Fruit fly (Drosophila melanogaster): ENCODE results near the gene lqfR.
A peak's percentile ranks its signal among the peaks of the same experiment; 100 is the strongest.

lqfR gene

DNA sequence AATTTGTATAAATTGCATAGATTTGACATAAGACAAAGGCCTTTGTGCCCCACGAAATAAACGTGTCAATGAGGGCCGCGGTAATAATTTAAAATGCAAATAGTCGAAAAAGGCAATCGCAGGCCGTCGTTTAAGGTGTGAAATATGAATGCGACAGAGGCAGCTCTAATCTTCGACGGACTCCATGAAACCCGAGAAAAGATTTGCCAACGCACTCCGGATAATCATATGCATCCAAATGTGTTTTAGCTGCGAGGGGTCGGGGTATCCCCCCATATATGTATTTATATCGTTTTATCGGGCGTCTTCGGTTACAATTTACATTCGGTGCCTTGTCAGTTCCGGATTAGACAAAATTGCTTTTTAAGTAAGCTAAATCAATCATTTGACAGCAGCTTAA, 27.2 kb downstream of the lqfR start:
- TF ChIP-seq CG17801 (GFP tag; optimal IDR thresholded peaks at IDR 0.05; ENCODE audit: partially characterized antibody): no peak

DNA sequence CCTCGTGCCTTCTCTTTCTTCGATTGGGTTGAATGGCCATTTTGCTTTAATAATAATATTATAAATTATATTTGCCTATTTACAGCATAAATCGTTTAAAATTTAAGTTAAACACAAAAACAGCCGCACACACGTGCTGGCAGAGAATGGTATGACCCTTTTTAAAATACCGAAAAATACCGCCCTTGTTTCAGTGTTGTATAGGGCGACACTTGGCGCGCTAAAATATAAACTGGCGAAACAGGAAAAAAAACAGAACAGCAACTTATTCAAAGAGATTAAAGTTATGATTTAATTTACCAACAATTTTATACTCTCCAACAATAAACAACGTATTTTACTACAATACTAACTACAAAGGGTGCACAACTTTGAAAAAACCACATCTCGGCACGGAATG, 35.4 kb downstream of the lqfR start, which contains the start of gene CG12499:
TSS of gene CG12499 (minus strand) at position 95 of the 400 bp plus-strand sequence.
- no peak for TF ChIP-seq CG17801 (GFP tag; optimal IDR thresholded peaks at IDR 0.05; ENCODE audit: partially characterized antibody)

DNA sequence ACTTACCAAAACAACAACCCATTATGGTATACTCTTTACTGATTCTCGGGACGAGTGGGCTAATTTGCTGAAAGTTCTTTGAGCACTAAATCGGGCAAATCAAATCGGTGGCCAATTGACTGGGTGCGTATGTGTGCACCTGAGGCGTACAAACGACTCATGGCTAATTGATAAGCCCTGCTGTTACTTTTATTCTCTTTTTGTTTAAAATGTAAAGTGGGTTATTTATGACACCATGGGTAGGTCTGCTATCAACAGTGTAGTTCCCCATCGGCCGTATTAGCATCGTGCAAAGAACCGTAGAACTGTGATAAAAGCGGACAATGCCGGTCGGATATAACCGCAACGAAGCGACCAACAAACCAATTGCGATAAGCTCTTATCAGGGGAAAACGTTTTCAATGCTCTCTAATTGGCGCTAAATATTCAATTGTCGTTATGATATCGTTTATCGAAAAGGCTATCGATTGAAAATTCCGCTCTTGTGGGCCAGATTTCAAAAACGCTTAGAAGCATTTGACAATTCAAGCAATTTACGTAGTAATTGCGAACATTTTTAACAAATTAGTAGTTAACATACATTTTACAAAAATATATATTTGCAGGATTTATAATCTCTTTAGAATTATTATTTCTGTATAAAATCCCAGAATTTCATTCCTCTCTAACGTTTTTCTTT, 36.2 kb downstream of the lqfR start, which contains the start of gene CG34288:
TSS of gene CG34288 (minus strand) at position 69 of the 679 bp plus-strand sequence.
- TF ChIP-seq CG17801 (GFP tag; optimal IDR thresholded peaks at IDR 0.05; ENCODE audit: partially characterized antibody): no peak

DNA sequence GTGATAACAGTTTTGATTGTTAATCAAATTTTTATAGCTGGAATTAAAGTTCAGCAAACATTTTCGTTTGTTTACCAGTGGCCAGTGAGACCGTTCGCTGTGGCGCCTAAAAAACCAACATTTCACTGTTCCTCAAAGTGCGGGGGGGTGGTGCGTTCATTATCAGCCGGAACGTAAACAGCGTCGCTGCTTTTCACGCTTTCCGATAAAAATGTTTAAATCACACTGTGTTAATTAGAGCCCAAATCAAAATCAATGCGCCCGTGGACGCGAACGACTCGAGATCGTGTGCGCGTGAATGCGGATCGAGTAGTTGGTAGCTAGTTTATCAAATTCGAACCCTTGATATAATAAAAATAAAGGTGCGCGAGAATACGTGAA, 36.8 kb downstream of the lqfR start, which contains the start of gene CG34376:
TSS of gene CG34376 (plus strand) at position 226 of the 381 bp plus-strand sequence.
- peak; percentile 22 for TF ChIP-seq CG17801 (GFP tag; optimal IDR thresholded peaks at IDR 0.05; ENCODE audit: partially characterized antibody)

DNA sequence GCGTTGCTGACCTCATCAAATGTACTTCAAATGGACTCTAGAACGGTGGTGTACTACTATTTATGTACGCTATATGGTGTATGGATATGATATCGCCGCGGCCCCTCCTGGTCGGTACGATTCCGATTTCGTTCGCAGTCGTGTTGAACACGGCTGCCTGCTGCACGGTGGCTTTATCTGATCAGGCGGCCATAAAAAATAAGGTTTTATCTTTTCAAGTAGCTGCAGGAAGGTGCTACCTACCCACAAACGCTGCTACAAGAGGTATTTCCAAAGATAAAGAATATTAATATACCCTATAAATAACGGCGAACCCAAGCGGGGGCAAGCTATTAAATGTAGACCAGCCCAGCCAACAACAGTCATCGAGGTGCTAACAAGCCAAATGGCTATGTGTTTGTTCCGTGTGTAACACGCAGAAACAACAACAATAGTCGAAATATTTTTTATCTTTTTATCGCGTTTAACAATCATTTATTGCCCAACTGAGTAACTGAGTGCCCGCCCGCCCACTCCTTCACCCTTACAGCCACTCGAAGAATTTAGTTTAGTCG, 38.8 kb downstream of the lqfR start:
- TF ChIP-seq CG17801 (GFP tag; optimal IDR thresholded peaks at IDR 0.05; ENCODE audit: partially characterized antibody): no peak

DNA sequence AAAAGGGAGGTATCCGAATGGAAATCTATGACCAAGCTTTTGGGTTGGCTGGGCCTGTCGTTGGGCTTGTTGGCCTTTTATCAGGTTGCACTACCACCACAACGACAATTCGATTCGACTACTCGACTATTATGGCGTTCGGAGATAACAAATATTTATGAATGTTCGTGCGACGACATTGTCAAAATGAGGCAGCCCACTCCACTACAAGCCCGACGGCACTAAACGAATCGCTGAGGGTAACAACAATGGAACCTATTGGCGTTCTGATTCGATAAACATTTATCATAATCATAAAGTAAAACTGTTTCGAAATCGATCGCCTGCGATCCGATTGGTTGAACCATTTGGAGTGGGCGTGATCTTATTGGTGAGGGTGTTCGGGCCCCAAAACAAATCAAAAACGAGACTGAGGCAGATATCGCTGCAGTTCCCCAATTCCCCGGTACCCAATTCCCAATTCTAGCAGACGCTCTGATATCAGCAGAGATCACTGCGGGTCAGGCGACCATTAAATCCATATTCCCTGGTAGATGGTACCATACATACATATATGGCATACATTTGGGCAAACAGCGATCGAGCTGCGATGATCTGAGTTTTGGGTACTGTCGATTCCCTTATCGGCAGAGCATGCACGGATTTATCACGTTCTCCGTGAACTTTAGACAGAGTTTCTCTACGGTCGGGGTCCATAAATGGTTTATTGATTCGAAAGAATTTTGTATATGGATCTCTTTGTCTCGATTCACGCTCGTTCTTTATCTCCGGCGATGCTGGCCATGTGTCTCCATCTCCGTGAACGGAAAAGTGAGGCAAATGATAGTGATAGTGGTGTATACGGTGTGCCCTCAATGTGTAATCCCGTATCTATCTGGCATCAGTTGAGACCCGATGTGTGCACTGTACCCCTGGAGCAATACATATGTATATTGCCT, 43.6 kb downstream of the lqfR start:
- no peak for TF ChIP-seq CG17801 (GFP tag; optimal IDR thresholded peaks at IDR 0.05; ENCODE audit: partially characterized antibody)

DNA sequence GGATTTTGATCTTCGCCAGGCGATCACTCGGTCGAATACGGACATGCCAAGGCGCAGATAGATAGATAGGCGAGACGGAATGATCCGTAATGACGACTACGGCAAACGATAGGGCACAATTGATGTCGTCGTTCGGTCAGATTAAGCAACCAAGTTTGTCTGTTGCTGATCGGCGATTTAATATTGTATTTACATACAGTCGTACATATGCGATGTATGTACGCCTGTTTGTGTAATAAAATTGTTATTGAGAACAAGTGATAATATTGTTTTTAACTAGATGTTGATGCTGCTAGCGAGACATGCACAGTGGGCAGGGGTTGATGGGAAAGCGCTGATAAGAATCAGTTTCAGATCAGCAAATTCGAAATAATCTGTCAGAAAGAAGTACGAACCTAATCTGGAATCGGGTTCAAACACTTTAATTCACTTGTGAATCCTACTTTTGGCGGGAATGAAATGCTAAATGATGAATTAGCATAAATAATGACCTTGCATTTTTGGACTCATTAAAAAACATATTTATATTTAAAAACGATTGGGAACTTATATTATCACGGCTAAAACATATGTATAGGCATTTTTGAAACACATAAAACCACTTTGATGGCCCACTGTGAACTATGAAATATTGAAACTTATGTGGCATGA, 44.4 kb downstream of the lqfR start:
- TF ChIP-seq CG17801 (GFP tag; optimal IDR thresholded peaks at IDR 0.05; ENCODE audit: partially characterized antibody): no peak

DNA sequence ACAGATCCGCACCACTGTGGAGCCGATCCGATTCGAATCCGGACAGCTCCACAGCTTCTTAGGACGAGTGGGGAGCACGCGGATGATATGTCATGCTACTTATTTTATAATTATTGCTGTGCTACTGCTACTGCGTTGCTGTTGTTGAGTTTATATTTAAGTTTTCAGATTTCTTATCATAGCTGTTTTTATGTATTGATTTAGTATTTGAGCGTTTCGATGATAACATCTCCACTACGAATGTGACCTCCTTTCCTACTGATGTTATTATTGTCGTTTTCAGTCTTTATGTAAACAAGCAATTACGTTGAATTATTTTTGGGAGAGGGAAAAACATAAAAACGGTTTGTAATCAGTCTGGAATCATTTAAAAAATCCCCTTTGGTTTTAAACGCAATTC, 44.9 kb downstream of the lqfR start:
- no peak for TF ChIP-seq CG17801 (GFP tag; optimal IDR thresholded peaks at IDR 0.05; ENCODE audit: partially characterized antibody)

DNA sequence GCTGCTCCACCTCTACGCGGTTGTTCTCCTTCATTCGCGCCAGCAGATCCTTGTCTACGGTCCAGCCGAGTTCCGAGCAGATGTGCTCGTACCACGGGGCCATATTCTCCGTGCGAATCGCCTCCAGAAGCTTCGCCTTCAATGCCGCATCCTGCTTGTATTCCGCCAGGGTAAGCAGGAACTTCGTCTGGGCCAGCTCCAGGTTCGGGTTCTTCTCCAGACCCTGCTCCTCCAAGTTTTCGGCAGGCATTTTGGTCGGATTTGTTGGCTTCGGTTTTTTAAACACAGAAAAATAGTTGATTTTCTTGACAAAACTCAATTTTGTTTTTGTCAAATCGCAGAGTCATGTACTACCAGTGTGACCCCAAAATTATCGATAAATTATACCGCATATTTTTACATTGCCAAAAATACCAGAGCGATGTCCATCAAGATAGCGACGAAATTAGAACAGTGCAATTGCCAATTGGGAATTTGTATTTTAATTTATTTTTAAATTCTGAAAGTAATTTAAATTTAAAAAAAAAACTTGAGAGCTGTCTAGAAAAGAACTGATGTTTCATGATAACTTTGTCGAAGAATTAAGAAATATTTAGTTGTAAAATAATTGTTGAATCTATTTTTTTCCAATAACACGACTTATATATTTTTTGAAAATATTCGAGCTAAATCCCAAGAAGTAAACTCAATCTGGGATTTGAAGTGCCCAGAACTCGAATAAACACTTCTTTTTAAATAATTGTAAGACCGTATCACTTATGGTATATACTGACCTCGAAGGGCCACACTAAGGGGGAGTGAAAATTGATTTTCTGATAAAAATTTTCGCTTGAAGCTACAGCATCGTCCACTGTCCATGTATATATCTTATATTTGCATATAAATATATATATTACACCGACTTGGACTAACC, 50.8 kb downstream of the lqfR start, which contains the start of the genes Rpn7 and AP-2mu:
TSS of gene Rpn7 (minus strand) at position 382 of the 913 bp plus-strand sequence.
TSS of gene AP-2mu (plus strand) at position 783 of the 913 bp plus-strand sequence.
- TF ChIP-seq CG17801 (GFP tag; optimal IDR thresholded peaks at IDR 0.05; ENCODE audit: partially characterized antibody): no peak

DNA sequence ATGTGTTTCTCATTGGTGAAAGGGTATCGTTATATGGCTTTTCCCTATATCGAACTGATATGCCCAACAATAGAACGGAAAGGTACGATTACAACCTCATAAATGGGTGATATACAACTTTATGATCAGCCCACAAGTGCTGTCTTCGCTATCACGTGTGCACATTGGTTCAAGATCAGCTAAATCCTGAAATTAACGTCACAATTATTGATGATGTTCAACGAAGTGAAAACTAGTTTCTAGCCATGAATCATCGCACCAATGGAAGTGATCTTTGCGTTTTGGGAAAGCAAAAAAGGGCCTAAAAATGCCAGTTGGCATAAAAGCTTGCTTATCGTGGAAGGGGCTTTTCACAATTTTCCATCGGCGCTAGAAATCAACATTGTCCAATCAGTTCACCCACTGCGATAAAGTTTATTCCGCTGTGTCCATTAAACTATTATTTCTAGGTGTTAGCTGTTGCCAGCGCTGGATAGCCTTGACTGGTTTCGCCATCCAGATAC, 53.6 kb downstream of the lqfR start, which contains the start of gene CG7054:
TSS of gene CG7054 (plus strand) at position 375 of the 503 bp plus-strand sequence.
- peak; percentile 49 for TF ChIP-seq CG17801 (GFP tag; optimal IDR thresholded peaks at IDR 0.05; ENCODE audit: partially characterized antibody)

DNA sequence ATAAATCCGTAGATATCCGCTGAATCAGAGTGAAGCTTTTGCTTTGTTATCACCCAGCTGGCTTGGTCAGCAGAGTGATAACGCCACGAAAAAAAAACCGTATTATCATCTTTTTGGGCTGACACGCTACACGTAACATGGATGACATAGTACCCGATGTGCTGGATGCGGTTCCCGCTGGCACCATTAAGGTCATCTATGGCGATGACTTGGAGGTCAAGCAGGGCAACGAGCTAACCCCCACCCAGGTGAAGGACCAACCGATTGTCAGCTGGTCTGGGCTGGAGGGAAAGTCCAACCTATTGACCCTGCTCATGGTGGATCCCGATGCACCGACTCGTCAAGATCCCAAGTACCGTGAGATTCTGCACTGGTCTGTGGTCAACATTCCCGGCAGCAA, 54.0 kb downstream of the lqfR start:
- no peak for TF ChIP-seq CG17801 (GFP tag; optimal IDR thresholded peaks at IDR 0.05; ENCODE audit: partially characterized antibody)

DNA sequence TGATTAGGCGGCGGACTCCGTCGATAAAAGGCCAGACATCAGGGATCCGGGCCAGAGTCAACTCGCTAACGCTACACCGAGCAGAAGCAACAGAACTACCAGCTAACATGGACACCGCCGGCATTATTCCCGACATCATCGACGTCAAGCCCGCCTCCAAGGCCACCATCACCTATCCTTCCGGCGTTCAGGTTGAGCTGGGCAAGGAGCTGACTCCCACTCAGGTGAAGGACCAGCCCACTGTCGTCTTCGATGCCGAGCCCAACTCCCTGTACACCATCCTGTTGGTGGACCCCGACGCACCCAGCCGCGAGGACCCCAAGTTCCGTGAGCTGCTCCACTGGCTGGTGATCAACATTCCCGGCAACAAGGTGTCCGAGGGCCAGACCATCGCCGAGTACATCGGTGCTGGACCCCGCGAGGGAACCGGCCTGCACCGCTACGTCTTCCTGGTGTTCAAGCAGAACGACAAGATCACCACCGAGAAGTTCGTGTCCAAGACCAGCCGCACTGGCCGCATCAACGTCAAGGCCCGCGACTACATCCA, 55.0 kb downstream of the lqfR start, which contains the start of gene Pebp1:
TSS of gene Pebp1 (plus strand) at position 51 of the 547 bp plus-strand sequence.
- no peak for TF ChIP-seq CG17801 (GFP tag; optimal IDR thresholded peaks at IDR 0.05; ENCODE audit: partially characterized antibody)

DNA sequence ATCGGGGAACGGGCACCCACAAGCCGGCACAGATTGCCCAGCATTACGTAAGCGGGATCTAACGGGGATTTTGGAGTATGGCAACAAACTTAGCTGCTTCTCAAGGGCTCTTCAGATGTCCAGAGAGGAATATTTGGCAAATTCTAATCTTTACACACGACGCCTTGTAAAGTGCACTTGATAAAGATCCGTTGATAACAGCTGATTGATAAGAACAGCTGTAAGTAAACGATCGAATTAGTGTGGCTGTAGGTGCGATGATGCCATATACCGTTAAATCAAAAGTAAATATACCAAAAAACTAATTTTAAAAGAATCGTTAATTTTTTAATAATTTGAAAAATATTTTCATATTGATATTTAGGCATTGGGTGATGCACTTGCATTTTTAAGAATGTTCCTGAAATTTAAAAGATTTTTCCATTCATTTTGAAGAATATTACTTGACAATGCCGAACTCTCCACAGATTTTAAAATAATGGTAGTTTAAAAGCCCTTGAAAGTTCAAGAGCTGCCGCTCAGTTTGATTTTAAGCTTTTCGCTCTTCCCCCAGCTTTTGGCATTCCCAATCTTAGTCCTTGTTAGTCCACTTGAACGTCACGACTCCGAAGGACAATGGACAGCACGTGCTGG, 57.0 kb downstream of the lqfR start, which contains the start of the genes CG5377 and Nrx-1:
TSS of gene CG5377 (minus strand) at position 219 of the 633 bp plus-strand sequence.
TSS of gene Nrx-1 (plus strand) at position 574 of the 633 bp plus-strand sequence.
- TF ChIP-seq CG17801 (GFP tag; optimal IDR thresholded peaks at IDR 0.05; ENCODE audit: partially characterized antibody): peak; percentile 32

Measured in ovary, adult (tissue).